Fruit fly (Drosophila melanogaster): ENCODE results near the gene CG5447.

DNA sequence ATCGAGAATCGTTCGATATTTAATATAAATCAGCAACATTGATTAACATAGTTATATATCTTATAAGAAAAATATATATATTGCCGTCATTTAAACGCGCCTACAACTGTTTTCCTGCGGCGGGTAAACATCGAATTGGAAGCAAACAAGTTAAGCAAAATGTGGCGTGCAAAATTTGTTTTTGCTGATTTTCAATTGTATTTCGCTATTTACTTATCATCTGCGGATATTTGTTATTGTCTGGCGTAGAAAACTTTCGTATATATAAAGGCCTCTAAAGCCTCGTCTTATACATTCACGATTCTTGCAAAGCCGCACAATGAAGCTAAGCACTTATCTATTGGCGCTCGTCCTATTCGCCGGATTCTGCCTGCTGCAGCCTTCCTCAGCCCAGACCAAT, 2.2 kb downstream of the CG5447 start, which contains the start of gene CG43117:
- no peak for TF ChIP-seq Hr96 (GFP tag; optimal IDR thresholded peaks at IDR 0.05)
- TF ChIP-seq CG11617 (GFP tag; optimal IDR thresholded peaks at IDR 0.05): no peak
- TF ChIP-seq kay (GFP tag; ENCODE audit: borderline replicate concordance): no peak
- TF ChIP-seq CG7101 (tag; optimal IDR thresholded peaks at IDR 0.05): no peak
- no peak for TF ChIP-seq Crg-1 (GFP tag; optimal IDR thresholded peaks at IDR 0.05)
- no peak for TF ChIP-seq tj (GFP tag; optimal IDR thresholded peaks at IDR 0.05)

Data from whole organism, adult.